Fruit fly (Drosophila melanogaster): ENCODE measurements around the gene CG42327.

CG42327 gene

dm6 chr3R:11650105-11651039, 5.6 kb upstream of the CG42327 start, which contains the start of the genes Csk and Elp1 (continued):
- TF ChIP-seq CG13287 (GFP tag; IDR thresholded peaks at IDR 0.05; ENCODE audit: partially characterized antibody) = no peak; the same call in none of the 2 replicates
- peak; percentile 96 for TF ChIP-seq CG9797 (GFP tag; optimal IDR thresholded peaks at IDR 0.05)
- peak; percentile 40 to 51 for TF ChIP-seq Hr51 (GFP tag; optimal IDR thresholded peaks at IDR 0.05)
- no peak for TF ChIP-seq CG10431 (GFP tag; optimal IDR thresholded peaks at IDR 0.05)
- TF ChIP-seq lola (GFP tag; optimal IDR thresholded peaks at IDR 0.05) = peak in 1 of 3 experiments; percentile 63
- TF ChIP-seq YL-1 (GFP tag; optimal IDR thresholded peaks at IDR 0.05) = peak; percentile 74
- no peak for TF ChIP-seq ap (GFP tag; IDR thresholded peaks at IDR 0.05)
- peak; percentile 56 for TF ChIP-seq kah (GFP tag; optimal IDR thresholded peaks at IDR 0.05)
- TF ChIP-seq Optix (GFP tag; IDR thresholded peaks at IDR 0.05) = no peak
- no peak for TF ChIP-seq CG10462 (GFP tag; optimal IDR thresholded peaks at IDR 0.05)
- no peak for TF ChIP-seq Hr78 (GFP tag; optimal IDR thresholded peaks at IDR 0.05)
- TF ChIP-seq CG4328 (GFP tag; optimal IDR thresholded peaks at IDR 0.05) = peak; percentile 41
- no peak for TF ChIP-seq klu (GFP tag; IDR thresholded peaks at IDR 0.05)
- peak; percentile 77 for TF ChIP-seq Hmr (GFP tag; optimal IDR thresholded peaks at IDR 0.05)
- peak; percentile 50 for TF ChIP-seq tgo (GFP tag; IDR thresholded peaks at IDR 0.05)
- TF ChIP-seq CG3847 (GFP tag; IDR thresholded peaks at IDR 0.05) = peak; percentile 88
- TF ChIP-seq gsb (GFP tag; IDR thresholded peaks at IDR 0.05) = no peak
- TF ChIP-seq scrt (GFP tag; optimal IDR thresholded peaks at IDR 0.05) = peak; percentile 26
- TF ChIP-seq disco-r (GFP tag; optimal IDR thresholded peaks at IDR 0.05) = no peak
- peak; percentile 56; the same call in 1 of the 2 replicates for TF ChIP-seq NFAT (GFP tag; IDR thresholded peaks at IDR 0.05)
- TF ChIP-seq Doc3 (GFP tag; IDR thresholded peaks at IDR 0.05; ENCODE audit: partially characterized antibody) = no peak
- TF ChIP-seq Nf-YA (GFP tag; IDR thresholded peaks at IDR 0.05) = no peak
- TF ChIP-seq CG7271 (tag; optimal IDR thresholded peaks at IDR 0.05) = no peak
- TF ChIP-seq CG4617 (GFP tag; optimal IDR thresholded peaks at IDR 0.05; ENCODE audit: borderline replicate concordance) = peak; percentile 79
- 0 out of 3 replicates have a peak, but pooled peaks have one; percentile 29 for TF ChIP-seq croc (GFP tag; conservative IDR thresholded peaks at IDR 0.05)
- TF ChIP-seq CG8478 (optimal IDR thresholded peaks at IDR 0.05) = peak; percentile 40
- TF ChIP-seq al (GFP tag; IDR thresholded peaks at IDR 0.05) = 0 out of 2 replicates have a peak, but pooled peaks have one; percentile 10
- TF ChIP-seq pho (GFP tag; optimal IDR thresholded peaks at IDR 0.05) = peak; percentile 3
- peak; percentile 69 for TF ChIP-seq Lhr (GFP tag; optimal IDR thresholded peaks at IDR 0.05)
- TF ChIP-seq CG1024 (GFP tag; IDR thresholded peaks at IDR 0.05) = no peak
- peak; percentile 58 for TF ChIP-seq CG9817 (tag; optimal IDR thresholded peaks at IDR 0.05)
- no peak for TF ChIP-seq C15 (GFP tag; IDR thresholded peaks at IDR 0.05)
- no peak for TF ChIP-seq nerfin-2 (GFP tag; IDR thresholded peaks at IDR 0.05; ENCODE audit: partially characterized antibody)
- TF ChIP-seq slp2 (GFP tag; optimal IDR thresholded peaks at IDR 0.05) = no peak
- no peak for TF ChIP-seq CG4404 (GFP tag; IDR thresholded peaks at IDR 0.05)
- TF ChIP-seq Adf1 (GFP tag; IDR thresholded peaks at IDR 0.05) = peak; percentile 74
- TF ChIP-seq Trl (optimal IDR thresholded peaks at IDR 0.05) = peak in 1 of 2 experiments; percentile 17
- no peak for TF ChIP-seq Trl (GFP tag; optimal IDR thresholded peaks at IDR 0.05)
- no peak for TF ChIP-seq vfl (GFP tag; optimal IDR thresholded peaks at IDR 0.05)
- peak; percentile 92 for TF ChIP-seq CG12659 (GFP tag; optimal IDR thresholded peaks at IDR 0.05)
- TF ChIP-seq CG7372 (GFP tag; IDR thresholded peaks at IDR 0.05) = 0 out of 2 replicates have a peak, but pooled peaks have one; percentile 39
- peak; percentile 67; the same call in 1 of the 3 replicates for TF ChIP-seq Dbx (GFP tag; IDR thresholded peaks at IDR 0.05)
- TF ChIP-seq HLH4C (GFP tag; IDR thresholded peaks at IDR 0.05; ENCODE audit: partially characterized antibody) = no peak
- TF ChIP-seq knrl (GFP tag; IDR thresholded peaks at IDR 0.05; ENCODE audit: partially characterized antibody) = peak; percentile 23; the same call in 1 of the 3 replicates
- TF ChIP-seq Myb (GFP tag; optimal IDR thresholded peaks at IDR 0.05) = peak; percentile 14
- TF ChIP-seq CrebB (tag; optimal IDR thresholded peaks at IDR 0.05) = no peak
- peak; percentile 71 for TF ChIP-seq zfh2 (GFP tag; optimal IDR thresholded peaks at IDR 0.05)
- TF ChIP-seq CG12104 (GFP tag; optimal IDR thresholded peaks at IDR 0.05) = peak; percentile 68
